Worm (Caenorhabditis elegans) whole organism, young adult: Measurements from ENCODE around the gene srv-26.

ENCODE experiments used
- F57C9.4 ChIP-seq: sonication (generic microtip); optimal IDR thresholded peaks from 2 replicates; lab custom pipeline; 2017; ENCODE audit warnings: mild to moderate bottlenecking, missing genetic modification characterization, missing compliant biosample characterization
- K11D2.4 ChIP-seq: fragments of 200-800 bp; sonication (Bioruptor generic); IDR thresholded peaks from 2 replicates; pipeline ENCODE4 v1.3.6; 2022; ENCODE audit warnings: missing genetic modification reagents, missing genetic modification characterization, missing compliant biosample characterization
- T26A5.8 ChIP-seq: sonication (generic microtip); optimal IDR thresholded peaks from 2 replicates; lab custom pipeline; 2016; ENCODE audit warnings: missing genetic modification characterization, missing compliant biosample characterization
- Y53G8AR.9 ChIP-seq: fragments of 200-800 bp; sonication (Bioruptor generic); conservative IDR thresholded peaks from 2 replicates; pipeline ENCODE4 v1.3.6; 2022; ENCODE audit warnings: missing genetic modification reagents, missing genetic modification characterization, missing compliant biosample characterization
- Y56A3A.18 ChIP-seq: fragments of 200-800 bp; sonication (Bioruptor generic); IDR thresholded peaks from 2 replicates; pipeline ENCODE4 v1.3.6; 2022; ENCODE audit warnings: missing genetic modification reagents, missing genetic modification characterization, missing compliant biosample characterization
- Y67H2A.10 ChIP-seq: fragments of 200-800 bp; sonication (Bioruptor generic); conservative IDR thresholded peaks from 2 replicates; pipeline ENCODE4 v1.3.6; 2022; ENCODE audit warnings: missing genetic modification reagents, missing genetic modification characterization, missing compliant biosample characterization
- Y79H2A.3 ChIP-seq: fragments of 200-800 bp; sonication (Bioruptor generic); conservative IDR thresholded peaks from 2 replicates; pipeline ENCODE4 v1.3.6; 2022; ENCODE audit warnings: missing genetic modification reagents, missing genetic modification characterization, missing compliant biosample characterization
- Y95B8A.8 ChIP-seq: fragments of 200-800 bp; sonication (Bioruptor generic); IDR thresholded peaks from 2 replicates; pipeline ENCODE4 v1.3.6; 2022; ENCODE audit warnings: missing genetic modification reagents, missing genetic modification characterization, missing compliant biosample characterization
- aptf-3 ChIP-seq: fragments of 200-800 bp; sonication (Bioruptor generic); IDR thresholded peaks from 2 replicates; pipeline ENCODE4 v1.3.6; 2022; ENCODE audit warnings: missing genetic modification characterization, missing compliant biosample characterization
- atf-7 ChIP-seq: sonication (generic microtip); optimal IDR thresholded peaks from 2 replicates; lab custom pipeline; 2017; ENCODE audit warnings: mild to moderate bottlenecking, missing genetic modification characterization, missing compliant biosample characterization
- cebp-1 ChIP-seq, 2 experiments: fragments of 200-800 bp in 1 of 2; sonication (Bioruptor generic) in 1 of 2; sonication (generic microtip) in 1 of 2; IDR thresholded peaks in 1 of 2; optimal IDR thresholded peaks in 1 of 2; 2 replicates each; pipeline versions ENCODE4 v1.3.6 to Lab custom; 2017 to 2022; ENCODE audit warnings: missing compliant biosample characterization in 2 of 2, missing genetic modification characterization in 2 of 2, mild to moderate bottlenecking in 1 of 2, missing genetic modification reagents in 1 of 2, moderate library complexity in 1 of 2
- cebp-2 ChIP-seq: fragments of 200-800 bp; sonication (Bioruptor generic); IDR thresholded peaks from 2 replicates; pipeline ENCODE4 v1.3.6; 2022; ENCODE audit warnings: missing genetic modification characterization, missing compliant biosample characterization
- ceh-40 ChIP-seq: fragments of 200-800 bp; sonication (Bioruptor generic); IDR thresholded peaks from 2 replicates; pipeline ENCODE4 v1.3.6; 2022; ENCODE audit warnings: missing genetic modification characterization, missing compliant biosample characterization
- ceh-91 ChIP-seq: fragments of 200-800 bp; sonication (Bioruptor generic); IDR thresholded peaks from 2 replicates; pipeline ENCODE4 v1.3.6; 2022; ENCODE audit warnings: missing genetic modification reagents, missing genetic modification characterization, missing compliant biosample characterization
- die-1 ChIP-seq: sonication (generic microtip); optimal IDR thresholded peaks from 2 replicates; lab custom pipeline; 2016; ENCODE audit warnings: missing genotype, mild to moderate bottlenecking, missing genetic modification characterization, missing compliant biosample characterization
- dpff-1 ChIP-seq: sonication (generic microtip); optimal IDR thresholded peaks from 2 replicates; lab custom pipeline; 2017; ENCODE audit warnings: mild to moderate bottlenecking, missing genetic modification characterization, missing compliant biosample characterization
- egl-44 ChIP-seq: fragments of 200-800 bp; sonication (Bioruptor generic); IDR thresholded peaks from 2 replicates; pipeline ENCODE4 v1.3.6; 2022; ENCODE audit warnings: missing genetic modification reagents, missing genetic modification characterization, missing compliant biosample characterization
- ekl-4 ChIP-seq: fragments of 200-800 bp; sonication (Bioruptor generic); IDR thresholded peaks from 2 replicates; pipeline ENCODE4 v1.3.6; 2022; ENCODE audit warnings: missing genetic modification reagents, missing genetic modification characterization, missing compliant biosample characterization
- ets-4 ChIP-seq: fragments of 200-800 bp; sonication (Bioruptor generic); optimal IDR thresholded peaks from 2 replicates; lab custom pipeline; 2018; ENCODE audit warnings: mild to moderate bottlenecking, missing genetic modification characterization, missing compliant biosample characterization
- gei-17 ChIP-seq: fragments of 200-800 bp; sonication (Bioruptor generic); optimal IDR thresholded peaks from 2 replicates; lab custom pipeline; 2018; ENCODE audit warnings: mild to moderate bottlenecking, missing genetic modification characterization, missing compliant biosample characterization
- hlh-12 ChIP-seq: sonication (generic microtip); optimal IDR thresholded peaks from 2 replicates; lab custom pipeline; 2016; ENCODE audit warnings: missing genetic modification characterization, missing compliant biosample characterization
- hmg-1.2 ChIP-seq: fragments of 200-800 bp; sonication (Bioruptor generic); IDR thresholded peaks from 2 replicates; pipeline ENCODE4 v1.3.6; 2022; ENCODE audit warnings: missing genetic modification reagents, missing genetic modification characterization, missing compliant biosample characterization
- hmg-20 ChIP-seq: fragments of 200-800 bp; sonication (Bioruptor generic); IDR thresholded peaks from 2 replicates; pipeline ENCODE4 v1.3.6; 2022; ENCODE audit warnings: missing genetic modification reagents, missing genetic modification characterization, missing compliant biosample characterization
- lsy-27 ChIP-seq: sonication (generic microtip); optimal IDR thresholded peaks from 2 replicates; lab custom pipeline; 2017; ENCODE audit warnings: missing genetic modification characterization, mild to moderate bottlenecking, missing compliant biosample characterization, antibody characterized with exemption, missing genotype, borderline replicate concordance; ENCODE audit not compliant: insufficient read depth
- madf-6 ChIP-seq: fragments of 200-800 bp; sonication (Bioruptor generic); IDR thresholded peaks from 2 replicates; pipeline ENCODE4 v1.3.6; 2022; ENCODE audit warnings: missing genetic modification reagents, missing genetic modification characterization, missing compliant biosample characterization
- mcd-1 ChIP-seq: fragments of 200-800 bp; sonication (Bioruptor generic); IDR thresholded peaks from 2 replicates; pipeline ENCODE4 v1.3.6; 2022; ENCODE audit warnings: missing genetic modification reagents, missing genetic modification characterization, missing compliant biosample characterization
- mel-28 ChIP-seq: sonication (generic microtip); optimal IDR thresholded peaks from 2 replicates; lab custom pipeline; 2016; ENCODE audit warnings: borderline replicate concordance, mild to moderate bottlenecking, missing genetic modification characterization, missing compliant biosample characterization
- mxl-1 ChIP-seq: sonication (generic microtip); optimal IDR thresholded peaks from 2 replicates; lab custom pipeline; 2016; ENCODE audit warnings: missing genetic modification characterization, missing compliant biosample characterization
- nfya-2 ChIP-seq: fragments of 200-800 bp; sonication (Bioruptor generic); IDR thresholded peaks from 2 replicates; pipeline ENCODE4 v1.3.6; 2022; ENCODE audit warnings: missing genetic modification reagents, missing genetic modification characterization, missing compliant biosample characterization
- nhr-27 ChIP-seq: fragments of 200-800 bp; sonication (Bioruptor generic); optimal IDR thresholded peaks from 2 replicates; lab custom pipeline; 2018; ENCODE audit warnings: mild to moderate bottlenecking, missing genetic modification characterization, moderate library complexity, missing compliant biosample characterization
- nhr-90 ChIP-seq: sonication (generic microtip); optimal IDR thresholded peaks from 2 replicates; lab custom pipeline; 2016; ENCODE audit warnings: missing genotype, mild to moderate bottlenecking, missing genetic modification characterization, missing compliant biosample characterization
- pbrm-1 ChIP-seq: fragments of 200-800 bp; sonication (Bioruptor generic); IDR thresholded peaks from 2 replicates; pipeline ENCODE4 v1.3.6; 2022; ENCODE audit warnings: missing genetic modification reagents, missing genetic modification characterization, missing compliant biosample characterization
- rec-8 ChIP-seq, 2 experiments: sonication (generic microtip); optimal IDR thresholded peaks; 2 replicates each; lab custom pipeline; 2016; ENCODE audit warnings: mild to moderate bottlenecking in 2 of 2, missing genetic modification characterization in 2 of 2, missing genetic modification reagents in 2 of 2, missing genotype in 2 of 2, missing biosample characterization in 1 of 2, missing compliant biosample characterization in 1 of 2, moderate library complexity in 1 of 2
- sdz-38 ChIP-seq: sonication (generic microtip); optimal IDR thresholded peaks from 2 replicates; lab custom pipeline; 2016; ENCODE audit warnings: missing genotype, missing genetic modification characterization, missing compliant biosample characterization
- sea-2 ChIP-seq: fragments of 200-800 bp; sonication (Bioruptor generic); IDR thresholded peaks from 2 replicates; pipeline ENCODE4 v1.3.6; 2022; ENCODE audit warnings: missing genetic modification characterization, missing compliant biosample characterization
- snpc-4 ChIP-seq, 5 experiments: fragments of 150-350 bp in 1 of 5; sonication (generic microtip) in 4 of 5; optimal IDR thresholded peaks; 2 replicates each; lab custom pipeline; 2014 to 2018; ENCODE audit warnings: missing genetic modification characterization in 5 of 5, missing biosample characterization in 3 of 5, antibody characterized with exemption in 2 of 5, mild to moderate bottlenecking in 2 of 5, missing compliant biosample characterization in 2 of 5, missing genotype in 2 of 5, moderate library complexity in 2 of 5, missing genetic modification reagents in 1 of 5
- somi-1 ChIP-seq: fragments of 200-800 bp; sonication (Bioruptor generic); optimal IDR thresholded peaks from 2 replicates; lab custom pipeline; 2018; ENCODE audit warnings: mild to moderate bottlenecking, missing genetic modification characterization, missing compliant biosample characterization
- tbx-9 ChIP-seq: sonication (generic microtip); optimal IDR thresholded peaks from 2 replicates; lab custom pipeline; 2016; ENCODE audit warnings: borderline replicate concordance, missing genetic modification characterization, inconsistent platforms, missing compliant biosample characterization
- unc-62 ChIP-seq: fragments of 150-350 bp; optimal IDR thresholded peaks from 2 replicates; lab custom pipeline; 2014; ENCODE audit warnings: missing biosample characterization, missing genetic modification reagents, missing genetic modification characterization
- zfh-2 ChIP-seq: fragments of 200-800 bp; sonication (Bioruptor generic); conservative IDR thresholded peaks from 2 replicates; pipeline ENCODE4 v1.3.6; 2022; ENCODE audit warnings: missing genetic modification reagents, missing genetic modification characterization, missing compliant biosample characterization
- zim-3 ChIP-seq: sonication (generic microtip); optimal IDR thresholded peaks from 2 replicates; lab custom pipeline; 2017; ENCODE audit warnings: mild to moderate bottlenecking, missing genetic modification characterization, moderate library complexity, missing compliant biosample characterization
- ztf-22 ChIP-seq: fragments of 200-800 bp; sonication (Bioruptor generic); optimal IDR thresholded peaks from 2 replicates; lab custom pipeline; 2018; ENCODE audit warnings: mild to moderate bottlenecking, missing genetic modification characterization, moderate library complexity, missing compliant biosample characterization
- ztf-25 ChIP-seq: fragments of 200-800 bp; sonication (Bioruptor generic); IDR thresholded peaks from 2 replicates; pipeline ENCODE4 v1.3.6; 2022; ENCODE audit warnings: missing genetic modification reagents, missing genetic modification characterization, missing compliant biosample characterization
- ztf-28 ChIP-seq: fragments of 200-800 bp; sonication (Bioruptor generic); IDR thresholded peaks from 2 replicates; pipeline ENCODE4 v1.3.6; 2022; ENCODE audit warnings: missing genetic modification reagents, missing genetic modification characterization, missing compliant biosample characterization

Gene srv-26

DNA sequence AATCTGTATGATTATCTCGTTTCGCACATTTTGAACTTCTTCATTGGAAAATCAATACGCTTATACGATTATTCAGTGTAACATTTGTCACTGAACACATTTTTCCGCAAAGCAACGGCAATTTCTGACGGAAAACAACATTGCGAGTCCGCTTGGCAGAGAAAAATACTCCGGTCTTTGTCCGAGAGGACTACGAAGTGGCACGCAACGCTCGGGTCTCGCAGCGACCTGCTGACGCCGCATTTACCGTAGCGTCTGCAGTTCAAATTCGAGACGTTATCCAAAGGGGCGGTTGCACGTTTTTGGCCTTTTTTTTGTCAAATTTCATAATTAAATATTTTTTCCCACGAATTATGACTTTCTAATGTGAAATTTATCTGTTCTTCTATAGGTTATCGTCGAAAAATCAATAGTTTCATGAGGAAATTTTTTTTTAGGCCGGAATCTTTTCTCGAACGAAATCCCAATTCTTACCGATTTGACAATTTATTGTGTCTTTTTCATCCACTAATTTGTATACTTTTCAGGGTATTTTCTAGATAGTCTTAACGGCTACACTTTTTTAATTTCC lies 22.1 kb upstream of the srv-26 start, which contains the start of gene sqd-1 (continued):
- TF ChIP-seq hmg-1.2 (GFP tag; lab: Robert Waterston, UW) (peak; percentile 82), mel-28 (tag; lab: Kevin White, UChicago) (no peak), atf-7 (tag; lab: Kevin White, UChicago) (peak; percentile 78), unc-62 (GFP tag; lab: Kevin White, UChicago) (no peak), snpc-4 (GFP tag; optimal IDR thresholded peaks at IDR 0.05; lab: Kevin White, UChicago) (peak; percentile 79), snpc-4 (tag; optimal IDR thresholded peaks at IDR 0.05; lab: Kevin White, UChicago) (peak; percentile 83 to 91 (median 86)), T26A5.8 (peak; percentile 9), F57C9.4 (tag; lab: Kevin White, UChicago) (peak; percentile 79)
- TF ChIP-seq, all 124 proteins: peak for 96

DNA sequence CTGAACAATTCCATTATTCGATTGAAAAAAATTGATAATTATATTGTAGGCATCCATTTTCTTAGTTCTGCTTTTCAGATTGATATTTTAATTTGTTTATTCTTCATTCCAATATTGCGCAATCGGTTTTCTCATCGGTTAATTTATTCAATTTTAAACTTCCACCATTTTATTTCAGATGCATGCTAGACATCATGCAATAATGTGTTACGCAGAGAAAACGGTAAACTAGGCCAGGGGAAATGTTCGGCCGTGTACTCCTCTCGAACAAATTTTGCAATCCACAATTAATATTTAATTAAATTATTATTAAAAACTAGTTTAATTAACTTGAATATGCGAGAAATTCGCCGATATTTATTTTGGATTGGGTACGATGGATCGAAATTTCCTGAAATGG lies 20.0 kb upstream of the srv-26 start, which contains the start of gene Y73B6BL.29:
Gene Y73B6BL.29, plus strand, starts transcription at position 263 of the 400 bp plus-strand sequence.
- TF ChIP-seq ceh-40 (GFP tag; lab: Robert Waterston, UW) (0 out of 2 replicates have a peak, but pooled peaks have one; percentile 43), hlh-12 (tag; lab: Kevin White, UChicago) (no peak), ztf-25 (GFP tag; lab: Robert Waterston, UW) (peak; percentile 78), tbx-9 (tag; lab: Kevin White, UChicago) (no peak), rec-8 (tag; optimal IDR thresholded peaks at IDR 0.05; lab: Kevin White, UChicago) (peak; percentile 69 to 87), ets-4 (GFP tag; lab: Kevin White, UChicago) (no peak), ceh-91 (GFP tag; lab: Robert Waterston, UW) (peak; percentile 64; the same call in 1 of the 2 replicates), sdz-38 (no peak), lsy-27 (tag; lab: Kevin White, UChicago) (no peak), somi-1 (GFP tag; lab: Kevin White, UChicago) (peak; percentile 35), madf-6 (peak; percentile 69), F57C9.4 (tag; lab: Kevin White, UChicago) (no peak), zim-3 (peak; percentile 46), cebp-1 (GFP tag; IDR thresholded peaks at IDR 0.05; lab: Robert Waterston, UW) (peak; percentile 46), cebp-1 (tag; optimal IDR thresholded peaks at IDR 0.05; lab: Kevin White, UChicago) (peak; percentile 84), Y79H2A.3 (GFP tag; lab: Robert Waterston, UW) (no peak), unc-62 (GFP tag; lab: Kevin White, UChicago) (no peak), pbrm-1 (GFP tag; lab: Robert Waterston, UW) (peak; percentile 53; the same call in 1 of the 2 replicates), atf-7 (tag; lab: Kevin White, UChicago) (peak; percentile 65), aptf-3 (GFP tag; lab: Robert Waterston, UW) (no peak), ekl-4 (GFP tag; lab: Robert Waterston, UW) (peak; percentile 85), ztf-22 (GFP tag; lab: Kevin White, UChicago) (no peak), nhr-27 (tag; lab: Kevin White, UChicago) (no peak), Y53G8AR.9 (GFP tag; lab: Robert Waterston, UW) (peak; percentile 84), K11D2.4 (GFP tag; lab: Robert Waterston, UW) (peak; percentile 55; the same call in 1 of the 2 replicates), zfh-2 (GFP tag; lab: Robert Waterston, UW) (no peak), Y67H2A.10 (GFP tag; lab: Robert Waterston, UW) (no peak), cebp-2 (GFP tag; lab: Robert Waterston, UW) (no peak), ztf-28 (GFP tag; lab: Robert Waterston, UW) (0 out of 2 replicates have a peak, but pooled peaks have one; percentile 71), Y95B8A.8 (GFP tag; lab: Robert Waterston, UW) (no peak), mxl-1 (tag; lab: Kevin White, UChicago) (no peak), mcd-1 (GFP tag; lab: Robert Waterston, UW) (peak; percentile 81), hmg-20 (GFP tag; lab: Robert Waterston, UW) (peak; percentile 80), die-1 (tag; lab: Kevin White, UChicago) (no peak), egl-44 (GFP tag; lab: Robert Waterston, UW) (no peak), nhr-90 (tag; lab: Kevin White, UChicago) (no peak), gei-17 (GFP tag; lab: Kevin White, UChicago) (peak; percentile 7), dpff-1 (no peak), Y56A3A.18 (no peak), nfya-2 (GFP tag; lab: Robert Waterston, UW) (no peak), sea-2 (GFP tag; lab: Robert Waterston, UW) (0 out of 2 replicates have a peak, but pooled peaks have one; percentile 58)
